Worm (Caenorhabditis elegans) whole organism, late embryonic: ENCODE measurements around the gene glb-25.

Experiments used
- K02D7.2 ChIP-seq: sonication (generic microtip); optimal IDR thresholded peaks from 2 replicates; lab custom pipeline; 2017; ENCODE audit warnings: mild to moderate bottlenecking, missing genetic modification characterization, missing compliant biosample characterization
- ceh-30 ChIP-seq: fragments of 150-350 bp; optimal IDR thresholded peaks from 2 replicates; lab custom pipeline; 2014; ENCODE audit warnings: missing biosample characterization, missing genetic modification characterization
- che-1 ChIP-seq: sonication (generic microtip); optimal IDR thresholded peaks from 2 replicates; lab custom pipeline; 2016; ENCODE audit warnings: mild to moderate bottlenecking, missing genetic modification characterization, missing compliant biosample characterization
- dmd-4 ChIP-seq: sonication (generic microtip); optimal IDR thresholded peaks from 2 replicates; lab custom pipeline; 2016; ENCODE audit warnings: borderline replicate concordance, missing genetic modification characterization, missing compliant biosample characterization
- gmeb-2 ChIP-seq: sonication (generic microtip); optimal IDR thresholded peaks from 2 replicates; lab custom pipeline; 2016; ENCODE audit warnings: missing genetic modification characterization, inconsistent platforms, missing compliant biosample characterization
- odd-2 ChIP-seq: sonication (generic microtip); optimal IDR thresholded peaks from 2 replicates; lab custom pipeline; 2017; ENCODE audit warnings: antibody characterized with exemption, mild to moderate bottlenecking, missing genetic modification characterization, missing compliant biosample characterization
- pha-4 ChIP-seq: fragments of 150-350 bp; optimal IDR thresholded peaks from 2 replicates; lab custom pipeline; 2018; ENCODE audit warnings: missing biosample characterization, missing genetic modification reagents, missing genetic modification characterization
- pqm-1 ChIP-seq: sonication (generic microtip); optimal IDR thresholded peaks from 2 replicates; lab custom pipeline; 2016; ENCODE audit warnings: missing genetic modification characterization, missing compliant biosample characterization

- TF ChIP-seq che-1 (no peak), pqm-1 (tag; lab: Kevin White, UChicago) (no peak), pha-4 (tag; lab: Kevin White, UChicago) (no peak), odd-2 (tag; lab: Kevin White, UChicago) (no peak), K02D7.2 (no peak), ceh-30 (tag; lab: Kevin White, UChicago) (no peak), gmeb-2 (tag; lab: Kevin White, UChicago) (no peak), dmd-4 (tag; lab: Kevin White, UChicago) (no peak)
These were observed 61.5 kb downstream of the glb-25 start, which contains the start of gene alh-5 for ce11 chrV:1999531-2000094.
